Worm (Caenorhabditis elegans): ENCODE measurements around the gene sul-3.

sul-3 gene

ce11 chrX:7825707-7826106, 8.3 kb downstream of the sul-3 start (continued):
- TF ChIP-seq saeg-2 (GFP tag; IDR thresholded peaks at IDR 0.05) (no peak), mdl-1 (tag; optimal IDR thresholded peaks at IDR 0.05) (peak in 1 of 2 experiments; percentile 63), egl-27 (tag; optimal IDR thresholded peaks at IDR 0.05) (no peak), nhr-11 (tag; optimal IDR thresholded peaks at IDR 0.05) (peak; percentile 67), ctbp-1 (GFP tag; IDR thresholded peaks at IDR 0.05) (no peak), dmd-6 (GFP tag; IDR thresholded peaks at IDR 0.05) (peak; percentile 30; the same call in 1 of the 2 replicates), nhr-28 (tag; optimal IDR thresholded peaks at IDR 0.05) (peak; percentile 78), mxl-3 (GFP tag; optimal IDR thresholded peaks at IDR 0.05) (peak; percentile 70), hlh-30 (tag; optimal IDR thresholded peaks at IDR 0.05; ENCODE audit: insufficient read depth) (peak; percentile 50), T26A8.4 (GFP tag; IDR thresholded peaks at IDR 0.05) (peak; percentile 31; the same call in 1 of the 2 replicates), lsy-2 (tag; optimal IDR thresholded peaks at IDR 0.05) (peak in 1 of 2 experiments; percentile 48)

- peak; percentile 84 for TF ChIP-seq ceh-20 (GFP tag; IDR thresholded peaks at IDR 0.05)
- TF ChIP-seq Y75B8A.6 (GFP tag; IDR thresholded peaks at IDR 0.05): 0 out of 2 replicates have a peak, but pooled peaks have one; percentile 54
- TF ChIP-seq vab-7 (GFP tag; IDR thresholded peaks at IDR 0.05): peak; percentile 45; the same call in 1 of the 2 replicates
- peak; percentile 93 for TF ChIP-seq ctbp-1 (GFP tag; IDR thresholded peaks at IDR 0.05)
- TF ChIP-seq nhr-6 (tag; optimal IDR thresholded peaks at IDR 0.05): peak; percentile 87
- TF ChIP-seq attf-4 (tag; optimal IDR thresholded peaks at IDR 0.05): no peak
- peak; percentile 98 for TF ChIP-seq dmd-6 (GFP tag; IDR thresholded peaks at IDR 0.05)
- peak; percentile 73 for TF ChIP-seq duxl-1 (tag; optimal IDR thresholded peaks at IDR 0.05; ENCODE audit: poor library complexity)
- TF ChIP-seq pha-4 (GFP tag; IDR thresholded peaks at IDR 0.05): peak; percentile 91
- TF ChIP-seq pha-4 (tag; optimal IDR thresholded peaks at IDR 0.05): peak; percentile 83
- peak; percentile 89 for TF ChIP-seq T26A8.4 (GFP tag; IDR thresholded peaks at IDR 0.05)
- no peak for TF ChIP-seq R02D3.7 (tag; optimal IDR thresholded peaks at IDR 0.05)
- peak; percentile 95 for TF ChIP-seq nhr-25 (tag; optimal IDR thresholded peaks at IDR 0.05; ENCODE audit: borderline replicate concordance, insufficient read depth)
- TF ChIP-seq zip-2 (tag; optimal IDR thresholded peaks at IDR 0.05): peak; percentile 100
- peak; percentile 71 for TF ChIP-seq madf-9 (GFP tag; conservative IDR thresholded peaks at IDR 0.05)
- no peak for TF ChIP-seq lir-3 (tag; optimal IDR thresholded peaks at IDR 0.05)
- peak; percentile 64 for TF ChIP-seq zfp-2 (tag; optimal IDR thresholded peaks at IDR 0.05)
- peak; percentile 96 for TF ChIP-seq rbr-2 (tag; optimal IDR thresholded peaks at IDR 0.05)
- TF ChIP-seq saeg-2 (GFP tag; IDR thresholded peaks at IDR 0.05): peak; percentile 83
- TF ChIP-seq tag-97 (GFP tag; IDR thresholded peaks at IDR 0.05): no peak
- TF ChIP-seq daf-12 (tag; optimal IDR thresholded peaks at IDR 0.05): no peak
- no peak for TF ChIP-seq dmd-8 (GFP tag; IDR thresholded peaks at IDR 0.05)
- no peak for TF ChIP-seq fos-1 (tag; optimal IDR thresholded peaks at IDR 0.05)
- peak; percentile 86 for TF ChIP-seq php-3 (GFP tag; IDR thresholded peaks at IDR 0.05)
- no peak for TF ChIP-seq Y105C5A.15 (GFP tag; IDR thresholded peaks at IDR 0.05)
- TF ChIP-seq hmg-1.1 (GFP tag; IDR thresholded peaks at IDR 0.05): peak; percentile 96
- TF ChIP-seq skn-1 (tag; optimal IDR thresholded peaks at IDR 0.05): peak; percentile 38
- peak; percentile 84 for TF ChIP-seq nhr-48 (tag; optimal IDR thresholded peaks at IDR 0.05)
- TF ChIP-seq dmd-9 (GFP tag; IDR thresholded peaks at IDR 0.05): peak; percentile 71
- TF ChIP-seq set-16 (GFP tag; IDR thresholded peaks at IDR 0.05): peak; percentile 89
- no peak for TF ChIP-seq F26F4.8 (GFP tag; conservative IDR thresholded peaks at IDR 0.05)
- TF ChIP-seq F37D6.2 (tag; optimal IDR thresholded peaks at IDR 0.05): peak; percentile 90
- TF ChIP-seq lin-1 (GFP tag; IDR thresholded peaks at IDR 0.05): peak; percentile 58; the same call in 1 of the 2 replicates
- peak; percentile 98 for TF ChIP-seq dve-1 (tag; optimal IDR thresholded peaks at IDR 0.05; ENCODE audit: insufficient read depth)
- TF ChIP-seq aha-1 (tag): peak; percentile 100
- peak; percentile 98 for TF ChIP-seq mxl-3 (GFP tag; optimal IDR thresholded peaks at IDR 0.05)
- peak; percentile 98 for TF ChIP-seq nhr-11 (tag; optimal IDR thresholded peaks at IDR 0.05)
- peak; percentile 11 for TF ChIP-seq Y5F2A.4 (GFP tag; optimal IDR thresholded peaks at IDR 0.05)
- TF ChIP-seq unc-130 (GFP tag; optimal IDR thresholded peaks at IDR 0.05): no peak
- no peak for TF ChIP-seq ceh-44 (GFP tag; IDR thresholded peaks at IDR 0.05)
- peak; percentile 89 for TF ChIP-seq lin-13 (GFP tag; optimal IDR thresholded peaks at IDR 0.05)
- no peak for TF ChIP-seq aly-2 (tag; optimal IDR thresholded peaks at IDR 0.05)
- TF ChIP-seq nhr-76 (tag; optimal IDR thresholded peaks at IDR 0.05): peak; percentile 30
Measured at ce11 chrX:7823108-7823704, 10.8 kb downstream of the sul-3 start, which contains the start of gene eef-1A.2. TSS of gene eef-1A.2 (plus strand) at chrX:7823654.

All from whole organism, L4 larva.